Worm (Caenorhabditis elegans): Measurements from ENCODE around the gene cdk-11.1.

DNA sequence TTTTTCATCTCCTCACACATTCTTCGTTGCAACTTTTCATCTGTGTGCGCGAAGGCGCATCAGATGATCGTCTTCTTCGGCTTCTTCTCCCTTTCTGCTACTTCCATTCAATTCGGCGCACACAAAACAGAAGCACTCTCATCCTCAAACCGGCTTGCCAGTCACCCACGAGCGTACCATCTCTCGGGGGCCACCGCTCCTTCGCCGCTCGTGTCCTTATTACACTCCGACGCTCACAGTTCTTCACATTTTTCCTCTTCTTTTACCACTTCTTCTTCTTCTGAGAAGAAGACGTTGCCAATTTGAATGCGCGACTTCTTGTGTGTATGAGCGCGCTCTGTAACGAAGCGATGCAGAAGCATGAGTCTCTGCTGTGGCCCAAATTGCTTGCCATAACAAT is 20.5 kb upstream of the cdk-11.1 start:
- no peak for TF ChIP-seq lin-39 (tag; optimal IDR thresholded peaks at IDR 0.05)
- no peak for TF ChIP-seq snpc-4 (tag; optimal IDR thresholded peaks at IDR 0.05)
- no peak for TF ChIP-seq ama-1 (optimal IDR thresholded peaks at IDR 0.05)
- TF ChIP-seq nfya-1 (tag; optimal IDR thresholded peaks at IDR 0.05; ENCODE audit: insufficient read depth) = no peak
- TF ChIP-seq ztf-11 (tag; optimal IDR thresholded peaks at IDR 0.05) = no peak
- TF ChIP-seq ceh-82 (tag; optimal IDR thresholded peaks at IDR 0.05) = no peak
- no peak for TF ChIP-seq unc-62 (GFP tag; optimal IDR thresholded peaks at IDR 0.05)
- TF ChIP-seq nhr-43 (tag; optimal IDR thresholded peaks at IDR 0.05; ENCODE audit: poor library complexity, severe bottlenecking) = no peak
- no peak for TF ChIP-seq pqm-1 (tag; optimal IDR thresholded peaks at IDR 0.05)

Data from whole organism, L3 larva.